Fruit fly (Drosophila melanogaster) whole organism, embryonic: ENCODE data around the gene CG15880.

Source experiments
- CG10274 ChIP-seq: fragments of 200-800 bp; sonication (Bioruptor generic); optimal IDR thresholded peaks from 3 replicates; lab custom pipeline; 2017; ENCODE audit warnings: missing biosample characterization, mild to moderate bottlenecking, missing genetic modification characterization
- CG11456 ChIP-seq: fragments of 200-800 bp; sonication (Bioruptor generic); IDR thresholded peaks from 3 replicates; pipeline ENCODE4 v1.3.6; 2022; ENCODE audit warnings: missing biosample characterization, missing genetic modification characterization
- CG12071 ChIP-seq: fragments of 200-800 bp; sonication (Bioruptor generic); optimal IDR thresholded peaks from 3 replicates; lab custom pipeline; 2018; ENCODE audit warnings: missing biosample characterization, mild to moderate bottlenecking, missing genetic modification characterization
- CG12236 ChIP-seq: fragments of 200-800 bp; sonication (Bioruptor generic); optimal IDR thresholded peaks from 2 replicates; lab custom pipeline; 2016; ENCODE audit warnings: missing biosample characterization, missing genetic modification characterization
- CG15011 ChIP-seq: fragments of 200-800 bp; sonication (Bioruptor generic); optimal IDR thresholded peaks from 3 replicates; lab custom pipeline; 2018; ENCODE audit warnings: missing biosample characterization, mild to moderate bottlenecking, missing genetic modification characterization
- CG15514 ChIP-seq: fragments of 200-800 bp; sonication (Bioruptor generic); optimal IDR thresholded peaks from 3 replicates; lab custom pipeline; 2017; ENCODE audit warnings: missing biosample characterization, missing genetic modification characterization, mild to moderate bottlenecking, moderate library complexity, missing genetic modification reagents
- CG1603 ChIP-seq: fragments of 200-800 bp; sonication (Bioruptor generic); optimal IDR thresholded peaks from 2 replicates; lab custom pipeline; 2019; ENCODE audit warnings: missing biosample characterization, mild to moderate bottlenecking, missing genetic modification characterization, moderate library complexity
- CG17359 ChIP-seq: fragments of 200-800 bp; sonication (Bioruptor generic); optimal IDR thresholded peaks from 3 replicates; lab custom pipeline; 2018; ENCODE audit warnings: missing biosample characterization, mild to moderate bottlenecking, missing genetic modification characterization, moderate library complexity
- CG18599 ChIP-seq: fragments of 200-800 bp; sonication (Bioruptor generic); optimal IDR thresholded peaks from 3 replicates; lab custom pipeline; 2017; ENCODE audit warnings: missing biosample characterization, missing genetic modification characterization, mild to moderate bottlenecking, moderate library complexity, missing genetic modification reagents
- CG2120 ChIP-seq: fragments of 200-800 bp; sonication (Bioruptor generic); optimal IDR thresholded peaks from 3 replicates; lab custom pipeline; 2016; ENCODE audit warnings: missing biosample characterization, missing genetic modification characterization
- CG2129 ChIP-seq: fragments of 200-800 bp; sonication (Bioruptor generic); IDR thresholded peaks from 2 replicates; pipeline ENCODE4 v1.3.6; 2022; ENCODE audit warnings: missing biosample characterization, missing genetic modification characterization; ENCODE audit not compliant: partially characterized antibody
- CG2678 ChIP-seq: fragments of 200-800 bp; sonication (Bioruptor generic); optimal IDR thresholded peaks from 3 replicates; lab custom pipeline; 2019; ENCODE audit warnings: missing biosample characterization, mild to moderate bottlenecking, missing genetic modification characterization, moderate library complexity
- CG30431 ChIP-seq: fragments of 200-800 bp; sonication (Bioruptor generic); optimal IDR thresholded peaks from 2 replicates; lab custom pipeline; 2017; ENCODE audit warnings: missing biosample characterization, missing genetic modification characterization
- CG3163 ChIP-seq: fragments of 200-800 bp; sonication (Bioruptor generic); optimal IDR thresholded peaks from 3 replicates; lab custom pipeline; 2016; ENCODE audit warnings: missing biosample characterization, missing genetic modification characterization
- CG6654 ChIP-seq: fragments of 200-800 bp; sonication (Bioruptor generic); optimal IDR thresholded peaks from 2 replicates; lab custom pipeline; 2017; ENCODE audit warnings: missing biosample characterization, mild to moderate bottlenecking, missing genetic modification characterization
- CG7556 ChIP-seq: fragments of 200-800 bp; sonication (Bioruptor generic); optimal IDR thresholded peaks from 2 replicates; lab custom pipeline; 2017; ENCODE audit warnings: missing biosample characterization, mild to moderate bottlenecking, missing genetic modification characterization
- CG7839 ChIP-seq: fragments of 200-800 bp; sonication (Bioruptor generic); optimal IDR thresholded peaks from 3 replicates; lab custom pipeline; 2018; ENCODE audit warnings: missing biosample characterization, mild to moderate bottlenecking, missing genetic modification characterization, moderate library complexity
- CG9215 ChIP-seq: fragments of 200-800 bp; sonication (Bioruptor generic); IDR thresholded peaks from 2 replicates; pipeline ENCODE4 v1.3.6; 2022; ENCODE audit warnings: missing biosample characterization, missing genetic modification characterization
- CG9876 ChIP-seq: fragments of 200-800 bp; sonication (Bioruptor generic); optimal IDR thresholded peaks from 2 replicates; lab custom pipeline; 2016; ENCODE audit warnings: missing biosample characterization, missing genetic modification characterization
- CG9932 ChIP-seq: fragments of 200-800 bp; sonication (Bioruptor generic); IDR thresholded peaks from 2 replicates; pipeline ENCODE4 v1.3.6; 2022; ENCODE audit warnings: missing biosample characterization, missing genetic modification characterization
- GATAe ChIP-seq: fragments of 200-800 bp; sonication (Bioruptor generic); conservative IDR thresholded peaks from 2 replicates; pipeline ENCODE4 v1.3.6; 2022; ENCODE audit warnings: missing biosample characterization, missing genetic modification characterization
- H15 ChIP-seq: fragments of 200-800 bp; sonication (Bioruptor generic); IDR thresholded peaks from 3 replicates; pipeline ENCODE4 v1.3.6; 2022; ENCODE audit warnings: missing biosample characterization, missing genetic modification characterization
- Hmr ChIP-seq: fragments of 200-800 bp; sonication (Bioruptor generic); optimal IDR thresholded peaks from 3 replicates; lab custom pipeline; 2017; ENCODE audit warnings: mild to moderate bottlenecking, missing biosample characterization, missing genetic modification reagents, missing genetic modification characterization
- Hr3 ChIP-seq: fragments of 200-800 bp; sonication (Bioruptor generic); optimal IDR thresholded peaks from 3 replicates; lab custom pipeline; 2016; ENCODE audit warnings: missing biosample characterization, missing genetic modification characterization
- Lim3 ChIP-seq: fragments of 200-800 bp; sonication (Bioruptor generic); IDR thresholded peaks from 2 replicates; pipeline ENCODE4 v1.3.6; 2022; ENCODE audit warnings: missing biosample characterization, missing genetic modification characterization
- Lpt ChIP-seq: fragments of >200 bp; optimal IDR thresholded peaks from 2 replicates; lab custom pipeline; 2018; ENCODE audit warnings: missing biosample characterization, missing genetic modification characterization
- Max ChIP-seq: fragments of 200-800 bp; sonication (Bioruptor generic); optimal IDR thresholded peaks from 2 replicates; lab custom pipeline; 2016; ENCODE audit warnings: missing biosample characterization, mild to moderate bottlenecking, missing genetic modification characterization
- Neu2 ChIP-seq: fragments of 200-800 bp; sonication (Bioruptor generic); optimal IDR thresholded peaks from 3 replicates; lab custom pipeline; 2016; ENCODE audit warnings: missing biosample characterization, missing genetic modification characterization, borderline replicate concordance
- Poxn ChIP-seq: fragments of 200-800 bp; sonication (Bioruptor generic); IDR thresholded peaks from 2 replicates; pipeline ENCODE4 v1.3.6; 2022; ENCODE audit warnings: missing biosample characterization, missing genetic modification characterization
- Ravus ChIP-seq: fragments of 200-800 bp; sonication (Bioruptor generic); IDR thresholded peaks from 2 replicates; pipeline ENCODE4 v1.3.6; 2022; ENCODE audit warnings: missing biosample characterization, missing genetic modification characterization
- Rx ChIP-seq: fragments of 200-800 bp; sonication (Bioruptor generic); IDR thresholded peaks from 2 replicates; pipeline ENCODE4 v1.3.6; 2022; ENCODE audit warnings: missing biosample characterization, missing genetic modification characterization
- Sin3A ChIP-seq: fragments of >200 bp; optimal IDR thresholded peaks from 2 replicates; lab custom pipeline; 2018
- Sox102F ChIP-seq: fragments of 200-800 bp; sonication (Bioruptor generic); optimal IDR thresholded peaks from 2 replicates; lab custom pipeline; 2018; ENCODE audit warnings: missing biosample characterization, mild to moderate bottlenecking, missing genetic modification characterization, moderate library complexity
- ap ChIP-seq: fragments of 200-800 bp; sonication (Bioruptor generic); IDR thresholded peaks from 2 replicates; pipeline ENCODE4 v1.3.6; 2022; ENCODE audit warnings: missing biosample characterization, missing genetic modification characterization
- bab2 ChIP-seq: fragments of 200-800 bp; sonication (Bioruptor generic); optimal IDR thresholded peaks from 2 replicates; lab custom pipeline; 2016; ENCODE audit warnings: missing biosample characterization, missing genetic modification characterization
- btn ChIP-seq: fragments of 200-800 bp; sonication (Bioruptor generic); optimal IDR thresholded peaks from 2 replicates; lab custom pipeline; 2016; ENCODE audit warnings: missing biosample characterization, missing genetic modification characterization
- chif ChIP-seq, 2 experiments: fragments of 200-800 bp; sonication (Bioruptor generic); optimal IDR thresholded peaks; 3 replicates each; lab custom pipeline; 2016; ENCODE audit warnings: missing biosample characterization in 2 of 2, missing genetic modification characterization in 2 of 2
- dimm ChIP-seq: fragments of 200-800 bp; sonication (Bioruptor generic); IDR thresholded peaks from 2 replicates; pipeline ENCODE4 v1.3.6; 2022; ENCODE audit warnings: missing biosample characterization, missing genetic modification characterization
- exex ChIP-seq: fragments of 200-800 bp; sonication (Bioruptor generic); optimal IDR thresholded peaks from 4 replicates; lab custom pipeline; 2018; ENCODE audit warnings: missing biosample characterization, mild to moderate bottlenecking, missing genetic modification characterization, moderate library complexity
- gcm2 ChIP-seq: fragments of 200-800 bp; sonication (Bioruptor generic); optimal IDR thresholded peaks from 2 replicates; lab custom pipeline; 2016; ENCODE audit warnings: missing biosample characterization, missing genetic modification characterization
- grn ChIP-seq: fragments of 200-800 bp; sonication (Bioruptor generic); optimal IDR thresholded peaks from 3 replicates; lab custom pipeline; 2017; ENCODE audit warnings: missing biosample characterization, missing genetic modification characterization
- hkb ChIP-seq, 2 experiments: fragments of 200-800 bp in 1 of 2; fragments of >200 bp in 1 of 2; sonication (Bioruptor generic) in 1 of 2; IDR thresholded peaks in 1 of 2; optimal IDR thresholded peaks in 1 of 2; 2 replicates each; pipeline versions ENCODE4 v1.3.6 to Lab custom; 2017 to 2022; ENCODE audit warnings: missing biosample characterization in 1 of 2, missing genetic modification characterization in 1 of 2
- mld ChIP-seq: fragments of 200-800 bp; sonication (Bioruptor generic); IDR thresholded peaks from 3 replicates; pipeline ENCODE4 v1.3.6; 2022; ENCODE audit warnings: missing biosample characterization, missing genetic modification characterization; ENCODE audit not compliant: partially characterized antibody
- nau ChIP-seq: fragments of 200-800 bp; sonication (Bioruptor generic); optimal IDR thresholded peaks from 3 replicates; lab custom pipeline; 2017; ENCODE audit warnings: missing biosample characterization, mild to moderate bottlenecking, missing genetic modification characterization, missing genetic modification reagents
- nerfin-2 ChIP-seq: fragments of 200-800 bp; sonication (Bioruptor generic); IDR thresholded peaks from 2 replicates; pipeline ENCODE4 v1.3.6; 2022; ENCODE audit warnings: missing biosample characterization, missing genetic modification characterization; ENCODE audit not compliant: partially characterized antibody
- oc ChIP-seq: fragments of 200-800 bp; sonication (Bioruptor generic); optimal IDR thresholded peaks from 2 replicates; lab custom pipeline; 2018; ENCODE audit warnings: missing biosample characterization, mild to moderate bottlenecking, missing genetic modification characterization, moderate library complexity
- pfk ChIP-seq: fragments of 200-800 bp; sonication (Bioruptor generic); optimal IDR thresholded peaks from 2 replicates; lab custom pipeline; 2018; ENCODE audit warnings: missing biosample characterization, mild to moderate bottlenecking, missing genetic modification characterization, moderate library complexity
- pita ChIP-seq: fragments of 200-800 bp; sonication (Bioruptor generic); optimal IDR thresholded peaks from 2 replicates; lab custom pipeline; 2017; ENCODE audit warnings: missing biosample characterization, mild to moderate bottlenecking, missing genetic modification characterization
- so ChIP-seq: fragments of 200-800 bp; sonication (Bioruptor generic); IDR thresholded peaks from 3 replicates; pipeline ENCODE4 v1.3.6; 2022; ENCODE audit warnings: missing biosample characterization, missing genetic modification characterization
- vvl ChIP-seq: fragments of 200-800 bp; sonication (Bioruptor generic); IDR thresholded peaks from 2 replicates; pipeline ENCODE4 v1.3.6; 2022; ENCODE audit warnings: missing biosample characterization, missing genetic modification characterization
- zen ChIP-seq: fragments of 200-800 bp; sonication (Bioruptor generic); optimal IDR thresholded peaks from 3 replicates; lab custom pipeline; 2018; ENCODE audit warnings: missing biosample characterization, mild to moderate bottlenecking, missing genetic modification characterization, moderate library complexity

CG15880 gene

DNA sequence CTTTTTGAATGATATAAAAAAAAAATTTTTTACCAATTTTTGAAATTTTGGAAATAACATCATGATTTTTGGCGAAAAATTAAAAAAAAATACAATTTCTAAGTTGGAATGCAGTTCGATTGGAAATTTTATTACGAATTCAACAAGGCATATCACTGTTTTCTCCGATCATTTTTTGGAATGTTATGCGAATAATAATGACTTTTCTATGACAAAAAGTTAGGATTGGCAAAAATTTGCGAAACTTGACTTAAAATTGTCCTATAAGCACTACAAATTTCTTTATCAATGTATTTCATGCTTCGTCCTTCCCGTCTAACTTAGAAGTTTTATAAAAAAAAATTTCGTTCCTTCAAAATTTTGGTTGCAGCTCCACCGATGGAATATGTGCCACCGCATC lies 33.7 kb downstream of the CG15880 start, which contains the start of gene CG3544:
TSS of gene CG3544 (plus strand) at position 301 of the 400 bp plus-strand sequence.
- TF ChIP-seq dimm, result no peak
- no peak for TF ChIP-seq so
- no peak for TF ChIP-seq CG11456 (GFP tag; lab: Robert Waterston, UW)
- no peak for TF ChIP-seq pfk (GFP tag; lab: Kevin White, UChicago)
- no peak for TF ChIP-seq nerfin-2 (GFP tag; lab: Robert Waterston, UW)
- no peak for TF ChIP-seq CG12071 (GFP tag; lab: Kevin White, UChicago)
- no peak for TF ChIP-seq CG7839
- no peak for TF ChIP-seq mld (GFP tag; lab: Robert Waterston, UW)
- TF ChIP-seq gcm2 (GFP tag; lab: Kevin White, UChicago), result no peak
- TF ChIP-seq CG9215 (GFP tag; lab: Robert Waterston, UW), result no peak
- no peak for TF ChIP-seq hkb (optimal IDR thresholded peaks at IDR 0.05; lab: Kevin White, UChicago)
- TF ChIP-seq hkb (GFP tag; IDR thresholded peaks at IDR 0.05; lab: Robert Waterston, UW), result no peak
- TF ChIP-seq Poxn (GFP tag; lab: Robert Waterston, UW), result no peak
- no peak for TF ChIP-seq CG12236 (GFP tag; lab: Kevin White, UChicago)
- TF ChIP-seq nau, result no peak
- no peak for TF ChIP-seq Rx (GFP tag; lab: Robert Waterston, UW)
- TF ChIP-seq btn (GFP tag; lab: Kevin White, UChicago), result no peak
- TF ChIP-seq vvl (GFP tag; lab: Robert Waterston, UW), result no peak

DNA sequence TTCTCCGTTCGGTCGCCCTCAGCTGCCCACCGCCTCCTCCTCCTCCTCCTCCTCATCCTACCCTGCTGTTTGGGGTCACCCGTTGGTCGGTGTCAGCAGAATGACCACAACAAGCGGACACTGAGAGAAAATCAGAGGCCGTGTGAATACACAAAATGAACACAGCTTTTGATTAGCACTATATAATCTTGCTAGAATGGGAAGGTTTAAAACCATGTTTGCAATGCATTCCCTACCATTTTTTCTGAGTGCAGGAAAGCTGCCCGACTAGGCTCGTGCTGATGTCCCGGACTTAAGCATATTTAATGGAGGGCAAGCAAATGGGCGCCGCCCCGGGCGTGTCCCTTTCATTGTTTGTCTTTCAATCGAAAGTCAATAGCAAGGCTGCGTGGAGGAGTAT lies 36.9 kb downstream of the CG15880 start:
- no peak for TF ChIP-seq CG10274 (GFP tag; lab: Kevin White, UChicago)
- TF ChIP-seq CG6654 (GFP tag; lab: Kevin White, UChicago), result no peak
- no peak for TF ChIP-seq pita (GFP tag; lab: Kevin White, UChicago)
- TF ChIP-seq H15 (GFP tag; lab: Robert Waterston, UW), result no peak
- TF ChIP-seq CG18599 (GFP tag; lab: Kevin White, UChicago), result peak; percentile 60
- TF ChIP-seq ap (GFP tag; lab: Robert Waterston, UW), result no peak
- peak; percentile 33 for TF ChIP-seq Hmr (GFP tag; lab: Kevin White, UChicago)
- no peak for TF ChIP-seq CG7556 (GFP tag; lab: Kevin White, UChicago)
- TF ChIP-seq CG30431 (GFP tag; lab: Kevin White, UChicago), result no peak
- TF ChIP-seq zen (tag; lab: Kevin White, UChicago), result no peak
- TF ChIP-seq CG9932, result 0 out of 2 replicates have a peak, but pooled peaks have one; percentile 9
- peak; percentile 12 for TF ChIP-seq CG15514 (GFP tag; lab: Kevin White, UChicago)
- no peak for TF ChIP-seq CG1603
- no peak for TF ChIP-seq CG3163 (GFP tag; lab: Kevin White, UChicago)
- TF ChIP-seq Lim3 (GFP tag; lab: Robert Waterston, UW), result no peak
- no peak for TF ChIP-seq oc (tag; lab: Kevin White, UChicago)
- TF ChIP-seq Max (GFP tag; lab: Kevin White, UChicago), result no peak
- TF ChIP-seq CG2129 (GFP tag; lab: Robert Waterston, UW), result no peak
- no peak for TF ChIP-seq chif (GFP tag; optimal IDR thresholded peaks at IDR 0.05; lab: Kevin White, UChicago)
- TF ChIP-seq Neu2 (GFP tag; lab: Kevin White, UChicago), result no peak
- TF ChIP-seq Lpt (GFP tag; lab: Kevin White, UChicago), result no peak
- peak; percentile 24 for TF ChIP-seq CG2678 (tag; lab: Kevin White, UChicago)
- TF ChIP-seq exex (tag; lab: Kevin White, UChicago), result no peak
- no peak for TF ChIP-seq Sox102F (GFP tag; lab: Kevin White, UChicago)
- no peak for TF ChIP-seq CG15011 (GFP tag; lab: Kevin White, UChicago)
- no peak for TF ChIP-seq Hr3
- TF ChIP-seq CG2120 (GFP tag; lab: Kevin White, UChicago), result peak; percentile 28
- no peak for TF ChIP-seq CG17359 (tag; lab: Kevin White, UChicago)
- TF ChIP-seq Sin3A (lab: Kevin White, UChicago), result no peak
- TF ChIP-seq GATAe (GFP tag; lab: Robert Waterston, UW), result no peak
- no peak for TF ChIP-seq bab2 (GFP tag; lab: Kevin White, UChicago)
- TF ChIP-seq grn (GFP tag; lab: Kevin White, UChicago), result no peak
- no peak for TF ChIP-seq CG9876 (GFP tag; lab: Kevin White, UChicago)
- no peak for TF ChIP-seq Ravus (GFP tag; lab: Robert Waterston, UW)
